Worm (Caenorhabditis elegans) whole organism, L4 larva: Measurements from ENCODE around the gene atln-1.

Source experiments
- tra-1 ChIP-seq: fragments of 200-800 bp; sonication (Bioruptor generic); IDR thresholded peaks from 2 replicates; pipeline ENCODE4 v1.3.6; 2022; ENCODE audit warnings: missing genetic modification reagents, missing genetic modification characterization, missing compliant biosample characterization
- unc-130 ChIP-seq: sonication (generic microtip); optimal IDR thresholded peaks from 2 replicates; lab custom pipeline; 2016; ENCODE audit warnings: missing genetic modification reagents, missing genetic modification characterization, missing compliant biosample characterization
- unc-39 ChIP-seq: sonication (generic microtip); optimal IDR thresholded peaks from 2 replicates; lab custom pipeline; 2017; ENCODE audit warnings: missing biosample characterization, missing genetic modification characterization

DNA sequence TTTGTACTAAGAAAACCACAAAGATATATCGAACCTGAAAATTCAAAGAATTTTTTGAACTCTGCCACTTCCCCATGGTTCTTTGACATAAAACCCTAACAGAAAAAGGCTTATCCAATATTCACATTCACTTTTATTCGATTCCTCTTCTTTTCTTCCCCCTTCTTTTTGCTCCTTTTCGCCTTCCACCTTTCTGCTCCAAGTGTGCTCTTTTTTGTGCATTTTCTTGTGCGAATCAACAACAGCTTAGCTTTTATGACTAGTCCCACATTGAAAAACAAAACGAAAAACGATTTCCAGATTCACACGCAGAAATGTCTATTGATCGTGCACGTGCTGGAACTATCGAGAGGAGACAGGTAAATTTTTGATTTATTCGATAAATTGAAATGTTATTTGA is 36.9 kb upstream of the atln-1 start, which contains the start of gene Y54G2A.41:
- TF ChIP-seq unc-130 (no peak), tra-1 (GFP tag; lab: Robert Waterston, UW) (no peak), unc-39 (tag; lab: Kevin White, UChicago) (no peak)
